Worm (Caenorhabditis elegans) whole organism, L3 larva: ENCODE results near the gene srbc-5.

Experiments used
- R02D3.7 ChIP-seq: fragments of 150-350 bp; optimal IDR thresholded peaks from 2 replicates; lab custom pipeline; 2014; ENCODE audit warnings: missing biosample characterization, missing genetic modification characterization
- ZK546.5 ChIP-seq: sonication (generic microtip); optimal IDR thresholded peaks from 2 replicates; lab custom pipeline; 2017; ENCODE audit warnings: missing biosample characterization, missing genetic modification characterization
- ama-1 ChIP-seq: fragments of 150-350 bp; optimal IDR thresholded peaks from 2 replicates; lab custom pipeline; 2018
- ceh-16 ChIP-seq: sonication (generic microtip); optimal IDR thresholded peaks from 2 replicates; lab custom pipeline; 2017; ENCODE audit warnings: missing biosample characterization, missing genetic modification characterization
- ceh-28 ChIP-seq: fragments of 150-350 bp; optimal IDR thresholded peaks from 2 replicates; lab custom pipeline; 2014; ENCODE audit warnings: missing biosample characterization, missing genetic modification reagents, missing genetic modification characterization
- ceh-82 ChIP-seq: fragments of 150-350 bp; optimal IDR thresholded peaks from 2 replicates; lab custom pipeline; 2014; ENCODE audit warnings: missing biosample characterization, missing genetic modification characterization
- ceh-9 ChIP-seq: sonication (generic microtip); optimal IDR thresholded peaks from 2 replicates; lab custom pipeline; 2018; ENCODE audit warnings: missing biosample characterization, missing genetic modification characterization
- egl-27 ChIP-seq: sonication (generic microtip); optimal IDR thresholded peaks from 4 replicates; lab custom pipeline; 2017; ENCODE audit warnings: missing biosample characterization, missing genetic modification reagents, missing genetic modification characterization
- egl-5 ChIP-seq: fragments of 150-350 bp; optimal IDR thresholded peaks from 2 replicates; lab custom pipeline; 2017; ENCODE audit warnings: missing biosample characterization, missing genetic modification reagents, missing genetic modification characterization, inconsistent platforms
- elt-1 ChIP-seq: fragments of 150-350 bp; optimal IDR thresholded peaks from 2 replicates; lab custom pipeline; 2014; ENCODE audit warnings: missing biosample characterization, missing genetic modification characterization
- elt-2 ChIP-seq: sonication (generic microtip); optimal IDR thresholded peaks from 2 replicates; lab custom pipeline; 2016; ENCODE audit warnings: missing genetic modification reagents, mild to moderate bottlenecking, missing genetic modification characterization, missing compliant biosample characterization
- eor-1 ChIP-seq, 2 experiments: fragments of 150-350 bp; optimal IDR thresholded peaks; 2 replicates each; lab custom pipeline; 2014 to 2018; ENCODE audit warnings: missing biosample characterization in 2 of 2, missing genetic modification characterization in 2 of 2
- fkh-10 ChIP-seq: sonication (generic microtip); optimal IDR thresholded peaks from 2 replicates; lab custom pipeline; 2017; ENCODE audit warnings: missing biosample characterization, missing genetic modification reagents, missing genetic modification characterization
- fos-1 ChIP-seq: fragments of 150-350 bp; optimal IDR thresholded peaks from 2 replicates; lab custom pipeline; 2014; ENCODE audit warnings: missing biosample characterization, missing genetic modification characterization
- hmg-11 ChIP-seq: sonication (generic microtip); optimal IDR thresholded peaks from 2 replicates; lab custom pipeline; 2016; ENCODE audit warnings: missing genetic modification characterization, missing compliant biosample characterization
- jun-1 ChIP-seq: fragments of 150-350 bp; optimal IDR thresholded peaks from 2 replicates; lab custom pipeline; 2014; ENCODE audit warnings: missing biosample characterization, missing genetic modification reagents, missing genetic modification characterization
- lin-15B ChIP-seq: fragments of 150-350 bp; optimal IDR thresholded peaks from 2 replicates; lab custom pipeline; 2014; ENCODE audit warnings: missing biosample characterization, missing genetic modification characterization
- lin-39 ChIP-seq: fragments of 150-350 bp; optimal IDR thresholded peaks from 2 replicates; lab custom pipeline; 2018; ENCODE audit warnings: missing biosample characterization, missing genetic modification reagents, missing genetic modification characterization
- mdl-1 ChIP-seq: fragments of 150-350 bp; optimal IDR thresholded peaks from 2 replicates; lab custom pipeline; 2014; ENCODE audit warnings: missing biosample characterization, missing genetic modification characterization
- mml-1 ChIP-seq: fragments of 150-350 bp; sonication (generic microtip); optimal IDR thresholded peaks from 3 replicates; lab custom pipeline; 2014; ENCODE audit warnings: missing biosample characterization, missing genetic modification characterization
- nhr-11 ChIP-seq: fragments of 150-350 bp; optimal IDR thresholded peaks from 2 replicates; lab custom pipeline; 2014; ENCODE audit warnings: missing biosample characterization, missing genetic modification characterization
- nhr-12 ChIP-seq: fragments of 150-350 bp; optimal IDR thresholded peaks from 2 replicates; lab custom pipeline; 2014; ENCODE audit warnings: missing biosample characterization, missing genetic modification characterization
- nhr-23 ChIP-seq: fragments of 150-350 bp; optimal IDR thresholded peaks from 2 replicates; lab custom pipeline; 2014; ENCODE audit warnings: missing biosample characterization, missing genetic modification reagents, missing genetic modification characterization
- nhr-237 ChIP-seq: fragments of 150-350 bp; optimal IDR thresholded peaks from 2 replicates; lab custom pipeline; 2014; ENCODE audit warnings: missing biosample characterization, missing genetic modification characterization
- nhr-25 ChIP-seq: sonication (generic microtip); optimal IDR thresholded peaks from 2 replicates; lab custom pipeline; 2017; ENCODE audit warnings: missing biosample characterization, missing genetic modification characterization
- nhr-28 ChIP-seq: fragments of 150-350 bp; optimal IDR thresholded peaks from 2 replicates; lab custom pipeline; 2014; ENCODE audit warnings: missing biosample characterization, missing genetic modification characterization
- nhr-76 ChIP-seq: fragments of 150-350 bp; sonication (generic microtip); optimal IDR thresholded peaks from 5 replicates; lab custom pipeline; 2014; ENCODE audit warnings: missing biosample characterization, missing genetic modification characterization
- nhr-77 ChIP-seq: fragments of 150-350 bp; optimal IDR thresholded peaks from 2 replicates; lab custom pipeline; 2014; ENCODE audit warnings: missing biosample characterization, missing genetic modification characterization
- sea-2 ChIP-seq: fragments of 150-350 bp; sonication (generic microtip); optimal IDR thresholded peaks from 4 replicates; lab custom pipeline; 2014; ENCODE audit warnings: missing biosample characterization, missing genetic modification reagents, missing genetic modification characterization
- skn-1 ChIP-seq: fragments of 150-350 bp; optimal IDR thresholded peaks from 2 replicates; lab custom pipeline; 2014; ENCODE audit warnings: missing biosample characterization, missing genetic modification characterization
- snpc-4 ChIP-seq: fragments of 150-350 bp; optimal IDR thresholded peaks from 2 replicates; lab custom pipeline; 2014; ENCODE audit warnings: missing biosample characterization, missing genetic modification characterization
- tbx-2 ChIP-seq: sonication (generic microtip); optimal IDR thresholded peaks from 2 replicates; lab custom pipeline; 2016; ENCODE audit warnings: mild to moderate bottlenecking, missing genetic modification characterization, missing compliant biosample characterization
- unc-39 ChIP-seq: sonication (generic microtip); optimal IDR thresholded peaks from 4 replicates; lab custom pipeline; 2017; ENCODE audit warnings: missing biosample characterization, missing genetic modification characterization
- unc-62 ChIP-seq: fragments of 150-350 bp; sonication (generic microtip); optimal IDR thresholded peaks from 4 replicates; lab custom pipeline; 2014; ENCODE audit warnings: missing biosample characterization, missing genetic modification reagents, missing genetic modification characterization
- zag-1 ChIP-seq: fragments of 150-350 bp; optimal IDR thresholded peaks from 2 replicates; lab custom pipeline; 2014; ENCODE audit warnings: missing biosample characterization, missing genetic modification characterization

Gene srbc-5

DNA sequence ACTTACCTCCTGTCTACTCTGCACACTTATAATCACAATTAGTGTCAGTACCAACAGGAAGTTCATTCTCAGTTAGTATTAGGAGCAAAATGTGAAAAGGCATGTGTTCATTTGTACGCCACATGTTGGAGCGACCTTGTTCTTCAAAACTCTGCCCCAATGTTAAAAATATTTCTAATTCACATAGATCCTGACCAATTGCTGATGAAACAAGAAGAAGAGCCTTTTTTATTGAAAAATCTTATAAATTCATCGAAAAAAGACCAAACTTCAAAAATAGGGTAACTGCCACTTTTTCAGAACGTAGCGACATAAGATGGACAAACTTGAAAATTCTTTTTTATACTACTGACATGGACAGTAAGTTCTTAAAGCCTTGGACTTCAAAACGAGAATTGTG is 6.0 kb downstream of the srbc-5 start, which contains the start of gene T28A11.17:
TSS of gene T28A11.17 (minus strand) at position 101 of the 400 bp plus-strand sequence.
- TF ChIP-seq snpc-4 (tag; lab: Kevin White, UChicago) (no peak), unc-39 (tag; lab: Kevin White, UChicago) (no peak), nhr-77 (tag; lab: Kevin White, UChicago) (no peak), nhr-23 (tag; lab: Kevin White, UChicago) (no peak), ceh-16 (tag; lab: Kevin White, UChicago) (no peak), ceh-82 (tag; lab: Kevin White, UChicago) (no peak), sea-2 (no peak), skn-1 (tag; lab: Kevin White, UChicago) (no peak)

DNA sequence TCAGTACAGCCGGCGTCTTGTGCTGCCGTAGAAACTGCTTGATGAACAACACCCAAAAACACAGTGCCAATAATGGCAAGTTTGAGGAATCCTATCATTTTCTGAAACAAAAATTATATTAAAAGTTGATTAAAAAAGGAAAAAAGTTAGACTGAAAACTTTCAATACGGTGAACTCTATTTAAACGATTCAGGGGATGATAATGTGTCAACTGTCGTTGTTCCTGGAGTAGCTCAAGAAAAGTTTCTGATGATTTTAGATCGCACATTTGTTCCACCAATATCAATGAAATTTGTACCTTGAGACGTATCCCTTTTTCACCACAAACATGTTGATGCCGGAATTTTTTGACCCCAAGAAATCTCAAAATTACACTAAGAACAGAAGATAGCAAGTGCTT is 7.8 kb downstream of the srbc-5 start, which contains the start of gene T28A11.18:
TSS of gene T28A11.18 (minus strand) at position 101 of the 400 bp plus-strand sequence.
- TF ChIP-seq skn-1 (tag; lab: Kevin White, UChicago): no peak
- TF ChIP-seq jun-1: no peak
- TF ChIP-seq ceh-28 (tag; lab: Kevin White, UChicago): no peak
- no peak for TF ChIP-seq nhr-237
- TF ChIP-seq egl-5 (tag; lab: Kevin White, UChicago): no peak
- TF ChIP-seq ceh-9 (tag; lab: Kevin White, UChicago): no peak
- no peak for TF ChIP-seq lin-39 (tag; lab: Kevin White, UChicago)
- TF ChIP-seq ZK546.5 (tag; lab: Kevin White, UChicago): no peak
- no peak for TF ChIP-seq nhr-25 (tag; lab: Kevin White, UChicago)
- no peak for TF ChIP-seq elt-2 (tag; lab: Kevin White, UChicago)
- TF ChIP-seq egl-27 (tag; lab: Kevin White, UChicago): no peak
- no peak for TF ChIP-seq nhr-23 (tag; lab: Kevin White, UChicago)
- TF ChIP-seq elt-1 (tag; lab: Kevin White, UChicago): no peak
- no peak for TF ChIP-seq unc-62 (GFP tag; lab: Kevin White, UChicago)
- no peak for TF ChIP-seq fkh-10 (GFP tag; lab: Kevin White, UChicago)
- no peak for TF ChIP-seq R02D3.7 (tag; lab: Kevin White, UChicago)
- TF ChIP-seq lin-15B: no peak
- TF ChIP-seq, all 47 proteins: peak for 0

- TF ChIP-seq ama-1 (lab: Kevin White, UChicago) (no peak), nhr-28 (tag; lab: Kevin White, UChicago) (no peak), tbx-2 (tag; lab: Kevin White, UChicago) (no peak), sea-2 (no peak), mml-1 (tag; lab: Kevin White, UChicago) (no peak), nhr-11 (tag; lab: Kevin White, UChicago) (no peak), unc-39 (tag; lab: Kevin White, UChicago) (no peak)
- TF ChIP-seq, all 47 proteins: peak for 0
Measured at ce11 chrV:3269407-3269806, 9.2 kb downstream of the srbc-5 start, which contains the start of gene T28A11.19. Gene T28A11.19 (minus strand): TSS chrV:3269514.

- TF ChIP-seq hmg-11 (tag; lab: Kevin White, UChicago): no peak
- no peak for TF ChIP-seq ceh-28 (tag; lab: Kevin White, UChicago)
- no peak for TF ChIP-seq skn-1 (tag; lab: Kevin White, UChicago)
- no peak for TF ChIP-seq elt-1 (tag; lab: Kevin White, UChicago)
- TF ChIP-seq nhr-25 (tag; lab: Kevin White, UChicago): no peak
- TF ChIP-seq mdl-1 (tag; lab: Kevin White, UChicago): no peak
- no peak for TF ChIP-seq fos-1
- TF ChIP-seq egl-27 (tag; lab: Kevin White, UChicago): no peak
- no peak for TF ChIP-seq unc-62 (GFP tag; lab: Kevin White, UChicago)
- no peak for TF ChIP-seq lin-39 (tag; lab: Kevin White, UChicago)
- TF ChIP-seq zag-1 (tag; lab: Kevin White, UChicago): no peak
- no peak for TF ChIP-seq nhr-12 (tag; lab: Kevin White, UChicago)
- no peak for TF ChIP-seq eor-1 (tag; optimal IDR thresholded peaks at IDR 0.05; lab: Kevin White, UChicago)
- no peak for TF ChIP-seq nhr-76 (tag; lab: Kevin White, UChicago)
Measured at ce11 chrV:3273156-3273555, 13.0 kb downstream of the srbc-5 start, which contains the start of gene T28A11.20. Gene T28A11.20 (minus strand): TSS chrV:3273256.
